Fruit fly (Drosophila melanogaster) whole organism, wandering third instar larva: ENCODE results near the gene sds22.

Source experiments
- Abd-B ChIP-seq: fragments of >200 bp; optimal IDR thresholded peaks from 2 replicates; lab custom pipeline; 2017; ENCODE audit warnings: missing biosample characterization, missing genetic modification characterization
- CG32264 ChIP-seq: fragments of 200-800 bp; sonication (Bioruptor generic); optimal IDR thresholded peaks from 2 replicates; lab custom pipeline; 2016; ENCODE audit warnings: missing biosample characterization, missing genetic modification characterization
- CG9705 ChIP-seq: fragments of 200-800 bp; sonication (Bioruptor generic); optimal IDR thresholded peaks from 2 replicates; lab custom pipeline; 2018; ENCODE audit warnings: missing biosample characterization, mild to moderate bottlenecking, missing genetic modification characterization
- CrebA ChIP-seq: fragments of 200-800 bp; sonication (Bioruptor generic); optimal IDR thresholded peaks from 2 replicates; lab custom pipeline; 2016; ENCODE audit warnings: missing biosample characterization, mild to moderate bottlenecking, missing genetic modification characterization, borderline replicate concordance
- Dfd ChIP-seq: fragments of >200 bp; optimal IDR thresholded peaks from 2 replicates; lab custom pipeline; 2017; ENCODE audit warnings: missing biosample characterization, missing genetic modification characterization
- Dif ChIP-seq: fragments of 200-275, 200-300 bp; sonication (Bioruptor generic); optimal IDR thresholded peaks from 2 replicates; lab custom pipeline; 2018; ENCODE audit warnings: missing biosample characterization, missing genetic modification characterization; ENCODE audit not compliant: partially characterized antibody
- GATAd ChIP-seq: sonication (Bioruptor generic); optimal IDR thresholded peaks from 2 replicates; lab custom pipeline; 2016; ENCODE audit warnings: missing biosample characterization, missing genetic modification characterization
- HLH106 ChIP-seq: fragments of 200-800 bp; optimal IDR thresholded peaks from 3 replicates; lab custom pipeline; 2019; ENCODE audit warnings: missing biosample characterization, mild to moderate bottlenecking, missing genetic modification characterization, moderate library complexity
- Hnf4 ChIP-seq: fragments of 200-800 bp; sonication (Bioruptor generic); optimal IDR thresholded peaks from 2 replicates; lab custom pipeline; 2016; ENCODE audit warnings: missing biosample characterization, mild to moderate bottlenecking, missing genetic modification characterization
- Hr78 ChIP-seq: fragments of >200 bp; optimal IDR thresholded peaks from 2 replicates; lab custom pipeline; 2017; ENCODE audit warnings: missing biosample characterization, missing genetic modification characterization
- Hr83 ChIP-seq: fragments of 200-300 bp; sonication (Bioruptor generic); optimal IDR thresholded peaks from 2 replicates; lab custom pipeline; 2016; ENCODE audit warnings: missing biosample characterization, mild to moderate bottlenecking, missing genetic modification characterization, moderate library complexity; ENCODE audit not compliant: poor library complexity, severe bottlenecking
- Jra ChIP-seq: sonication (Bioruptor generic); optimal IDR thresholded peaks from 2 replicates; lab custom pipeline; 2016; ENCODE audit warnings: missing biosample characterization, missing genetic modification characterization
- Mio ChIP-seq: sonication (Bioruptor generic); optimal IDR thresholded peaks from 2 replicates; lab custom pipeline; 2016; ENCODE audit warnings: missing biosample characterization, missing genetic modification characterization
- Myc ChIP-seq: fragments of >200 bp; optimal IDR thresholded peaks from 2 replicates; lab custom pipeline; 2017
- N ChIP-seq: fragments of >200 bp; optimal IDR thresholded peaks from 2 replicates; lab custom pipeline; 2018; ENCODE audit warnings: missing biosample characterization, missing external identifiers, missing genetic modification characterization
- OdsH ChIP-seq: fragments of 200-800 bp; sonication (Bioruptor generic); optimal IDR thresholded peaks from 2 replicates; lab custom pipeline; 2016; ENCODE audit warnings: missing biosample characterization, mild to moderate bottlenecking, missing genetic modification characterization
- Rel ChIP-seq, 2 experiments: fragments of 200-800 bp; sonication (Bioruptor generic) in 1 of 2; optimal IDR thresholded peaks; 2 replicates in 1 of 2; 3 replicates in 1 of 2; lab custom pipeline; 2016 to 2019; ENCODE audit warnings: mild to moderate bottlenecking in 2 of 2, missing biosample characterization in 2 of 2, missing genetic modification characterization in 2 of 2, moderate library complexity in 1 of 2
- Sp1 ChIP-seq: fragments of 200-800 bp; sonication (Bioruptor generic); optimal IDR thresholded peaks from 3 replicates; lab custom pipeline; 2019; ENCODE audit warnings: missing biosample characterization, mild to moderate bottlenecking, missing genetic modification characterization, moderate library complexity
- Vsx2 ChIP-seq: fragments of 200-300, 225-300 bp; sonication (Bioruptor generic); optimal IDR thresholded peaks from 2 replicates; lab custom pipeline; 2018; ENCODE audit warnings: missing biosample characterization, missing genetic modification characterization; ENCODE audit not compliant: partially characterized antibody
- br ChIP-seq: fragments of 200-800 bp; sonication (Bioruptor generic); optimal IDR thresholded peaks from 2 replicates; lab custom pipeline; 2016; ENCODE audit warnings: missing biosample characterization, missing genetic modification characterization
- brk ChIP-seq: fragments of 200-800 bp; sonication (Bioruptor generic); optimal IDR thresholded peaks from 2 replicates; lab custom pipeline; 2016; ENCODE audit warnings: missing biosample characterization, mild to moderate bottlenecking, missing genetic modification characterization
- dl ChIP-seq, 2 experiments: fragments of 175-275, 200-275 bp in 1 of 2; fragments of 200-275 bp in 1 of 2; sonication (Bioruptor generic); optimal IDR thresholded peaks; lab custom pipeline; 2018; ENCODE audit warnings: mild to moderate bottlenecking in 2 of 2, missing biosample characterization in 2 of 2, missing genetic modification characterization in 2 of 2, moderate library complexity in 2 of 2; ENCODE audit not compliant: partially characterized antibody in 2 of 2, insufficient read depth in 1 of 2
- dmrt93B ChIP-seq: fragments of 200-800 bp; sonication (Bioruptor generic); optimal IDR thresholded peaks from 2 replicates; lab custom pipeline; 2018; ENCODE audit warnings: missing biosample characterization, mild to moderate bottlenecking, missing genetic modification characterization
- dsf ChIP-seq: sonication (Bioruptor generic); optimal IDR thresholded peaks from 2 replicates; lab custom pipeline; 2016; ENCODE audit warnings: missing biosample characterization, missing genetic modification characterization, borderline replicate concordance
- ey ChIP-seq: fragments of 200-800 bp; sonication (Bioruptor generic); optimal IDR thresholded peaks from 2 replicates; lab custom pipeline; 2016; ENCODE audit warnings: missing biosample characterization, missing genetic modification characterization
- foxo ChIP-seq, 2 experiments: fragments of 200-800 bp; sonication (Bioruptor generic); optimal IDR thresholded peaks; 2 replicates in 1 of 2; 3 replicates in 1 of 2; lab custom pipeline; 2016 to 2017; ENCODE audit warnings: missing biosample characterization in 2 of 2, missing genetic modification characterization in 2 of 2
- fru ChIP-seq: fragments of 200-800 bp; sonication (Bioruptor generic); optimal IDR thresholded peaks from 3 replicates; lab custom pipeline; 2016; ENCODE audit warnings: missing biosample characterization, mild to moderate bottlenecking, missing genetic modification characterization
- h ChIP-seq: fragments of 200-800 bp; sonication (Bioruptor generic); optimal IDR thresholded peaks from 3 replicates; lab custom pipeline; 2016; ENCODE audit warnings: missing biosample characterization, mild to moderate bottlenecking, missing genetic modification characterization
- jim ChIP-seq: fragments of 175-275, 200-325 bp; sonication (Bioruptor generic); optimal IDR thresholded peaks from 2 replicates; lab custom pipeline; 2016; ENCODE audit warnings: missing biosample characterization, mild to moderate bottlenecking, missing genetic modification characterization
- lola ChIP-seq: fragments of >200 bp; optimal IDR thresholded peaks from 2 replicates; lab custom pipeline; 2017; ENCODE audit warnings: missing biosample characterization, missing genetic modification characterization
- pan ChIP-seq: fragments of >200 bp; optimal IDR thresholded peaks from 2 replicates; lab custom pipeline; 2017
- psq ChIP-seq: fragments of 200-800 bp; sonication (Bioruptor generic); optimal IDR thresholded peaks from 3 replicates; lab custom pipeline; 2017; ENCODE audit warnings: missing biosample characterization, mild to moderate bottlenecking, missing genetic modification characterization, moderate library complexity
- rgr ChIP-seq: fragments of 200-800 bp; sonication (Bioruptor generic); optimal IDR thresholded peaks from 3 replicates; lab custom pipeline; 2016; ENCODE audit warnings: missing biosample characterization, mild to moderate bottlenecking, missing genetic modification characterization
- sage ChIP-seq: fragments of 200-800 bp; sonication (Bioruptor generic); optimal IDR thresholded peaks from 2 replicates; lab custom pipeline; 2016; ENCODE audit warnings: missing biosample characterization, mild to moderate bottlenecking, missing genetic modification characterization
- sv ChIP-seq: fragments of 200-800 bp; sonication (Bioruptor generic); optimal IDR thresholded peaks from 3 replicates; lab custom pipeline; 2016; ENCODE audit warnings: missing biosample characterization, missing genetic modification characterization
- tai ChIP-seq: sonication (Bioruptor generic); optimal IDR thresholded peaks from 2 replicates; lab custom pipeline; 2016; ENCODE audit warnings: missing biosample characterization, missing genetic modification characterization
- usp ChIP-seq: fragments of >200 bp; optimal IDR thresholded peaks from 2 replicates; lab custom pipeline; 2017; ENCODE audit warnings: missing biosample characterization, missing genetic modification characterization
- woc ChIP-seq: sonication (Bioruptor generic); optimal IDR thresholded peaks from 2 replicates; lab custom pipeline; 2016; ENCODE audit warnings: missing biosample characterization, mild to moderate bottlenecking, missing genetic modification characterization

The sds22 gene

DNA sequence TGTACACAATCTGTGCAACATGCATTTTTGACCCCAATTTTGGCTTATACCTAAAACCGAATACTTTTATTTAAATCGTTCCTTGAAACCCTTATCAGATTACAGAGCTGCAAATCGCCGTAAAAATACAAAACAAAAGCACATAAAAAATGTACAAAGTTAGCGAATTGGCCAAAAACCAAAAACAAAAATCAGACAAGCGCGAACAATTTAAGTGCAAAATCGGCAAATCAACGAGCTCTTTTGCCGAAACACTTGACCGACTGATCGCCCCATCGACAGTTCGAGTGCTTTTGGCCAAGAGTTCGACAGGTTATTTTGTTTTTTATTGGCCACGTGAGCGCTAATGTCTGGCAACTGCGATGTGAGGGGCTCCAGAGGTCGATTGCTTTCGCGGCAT is 9.5 kb upstream of the sds22 start:
- TF ChIP-seq Sp1 (no peak), usp (no peak), woc (no peak), jim (no peak), dl (GFP tag; optimal IDR thresholded peaks at IDR 0.05; lab: Kevin White, UChicago; ENCODE audit: insufficient read depth in 1 of 2, partially characterized antibody in 2 of 2) (no peak), N (GFP tag; lab: Kevin White, UChicago) (no peak), CG32264 (GFP tag; lab: Kevin White, UChicago) (no peak)

DNA sequence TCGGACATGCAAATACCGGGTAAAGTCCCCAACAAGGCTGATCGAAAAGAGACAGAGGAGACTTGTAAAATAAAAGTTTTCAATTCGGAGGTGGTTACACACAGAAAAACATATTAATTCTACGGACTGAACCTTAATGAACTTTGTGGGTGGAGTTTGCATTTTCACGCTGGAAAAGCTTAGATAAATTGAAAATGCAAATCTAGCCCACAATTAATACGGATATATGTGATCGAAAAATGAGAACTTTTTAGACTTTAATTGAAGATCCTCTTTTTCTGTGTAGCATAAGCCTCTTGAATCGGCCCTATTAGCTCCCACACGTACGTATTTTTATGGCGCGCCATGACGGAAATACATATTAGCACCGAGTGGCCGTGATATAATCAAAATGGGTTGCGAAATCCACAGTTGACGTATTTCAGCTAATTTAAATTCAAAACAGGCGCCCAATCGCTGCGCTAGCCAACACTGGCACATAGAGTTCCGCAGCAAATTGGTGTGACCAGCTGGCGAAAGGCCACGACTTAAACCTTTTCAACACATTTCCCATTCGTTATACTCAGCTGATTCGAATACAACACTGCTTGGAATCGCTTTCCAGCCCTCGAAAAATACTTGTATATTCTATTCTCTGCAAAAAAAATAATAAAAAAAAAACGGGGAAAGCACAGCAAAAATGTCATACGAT is 5.9 kb upstream of the sds22 start:
- TF ChIP-seq rgr (GFP tag; lab: Kevin White, UChicago), result peak; percentile 66
- TF ChIP-seq N (GFP tag; lab: Kevin White, UChicago), result no peak
- TF ChIP-seq Hr83, result peak; percentile 94
- TF ChIP-seq Rel (GFP tag; optimal IDR thresholded peaks at IDR 0.05; lab: Kevin White, UChicago), result no peak
- TF ChIP-seq Rel (tag; optimal IDR thresholded peaks at IDR 0.05; lab: Kevin White, UChicago), result peak; percentile 99
- peak; percentile 69 for TF ChIP-seq h
- peak; percentile 57 for TF ChIP-seq HLH106 (tag; lab: Kevin White, UChicago)
- TF ChIP-seq GATAd, result peak; percentile 30
- TF ChIP-seq jim, result peak; percentile 58
- no peak for TF ChIP-seq Dfd (GFP tag; lab: Kevin White, UChicago)
- TF ChIP-seq dmrt93B (GFP tag; lab: Kevin White, UChicago), result peak; percentile 24
- TF ChIP-seq CG32264 (GFP tag; lab: Kevin White, UChicago), result peak; percentile 52
- no peak for TF ChIP-seq Hr78 (GFP tag; lab: Kevin White, UChicago)
- TF ChIP-seq Myc (lab: Kevin White, UChicago), result peak; percentile 56
- peak; percentile 64 for TF ChIP-seq fru (GFP tag; lab: Kevin White, UChicago)
- TF ChIP-seq foxo (GFP tag; optimal IDR thresholded peaks at IDR 0.05; lab: Kevin White, UChicago), result peak in 1 of 2 experiments; percentile 83
- TF ChIP-seq Hnf4, result peak; percentile 83
- no peak for TF ChIP-seq Mio
- no peak for TF ChIP-seq Abd-B (GFP tag; lab: Kevin White, UChicago)
- TF ChIP-seq ey, result peak; percentile 46
- TF ChIP-seq Dif (GFP tag; lab: Kevin White, UChicago), result no peak
- no peak for TF ChIP-seq lola (GFP tag; lab: Kevin White, UChicago)
- no peak for TF ChIP-seq CrebA (GFP tag; lab: Kevin White, UChicago)
- TF ChIP-seq OdsH, result peak; percentile 25
- peak; percentile 60 for TF ChIP-seq dsf (GFP tag; lab: Kevin White, UChicago)
- TF ChIP-seq psq (GFP tag; lab: Kevin White, UChicago), result peak; percentile 30
- TF ChIP-seq woc, result peak; percentile 2
- TF ChIP-seq usp, result no peak
- peak; percentile 72 for TF ChIP-seq Jra (GFP tag; lab: Kevin White, UChicago)
- peak; percentile 59 for TF ChIP-seq Sp1
- peak; percentile 69 for TF ChIP-seq tai (GFP tag; lab: Kevin White, UChicago)
- peak in 1 of 2 experiments; percentile 17 for TF ChIP-seq dl (GFP tag; optimal IDR thresholded peaks at IDR 0.05; lab: Kevin White, UChicago; ENCODE audit: insufficient read depth in 1 of 2, partially characterized antibody in 2 of 2)
- peak; percentile 53 for TF ChIP-seq brk (GFP tag; lab: Kevin White, UChicago)
- peak; percentile 65 for TF ChIP-seq br (GFP tag; lab: Kevin White, UChicago)
- no peak for TF ChIP-seq pan (lab: Kevin White, UChicago)
- TF ChIP-seq sage, result peak; percentile 37
- TF ChIP-seq sv, result peak; percentile 52
- TF ChIP-seq CG9705 (GFP tag; lab: Kevin White, UChicago), result peak; percentile 43
- TF ChIP-seq Vsx2, result peak; percentile 97
